Worm (Caenorhabditis elegans): ENCODE data around the gene F34H10.1.

Gene F34H10.1

ce11 chrX:9637700-9638099, 11.8 kb downstream of the F34H10.1 start (continued):
- TF ChIP-seq Y75B8A.6 (GFP tag; IDR thresholded peaks at IDR 0.05), result peak; percentile 71; the same call in 1 of the 2 replicates
- peak; percentile 94 for TF ChIP-seq pha-4 (GFP tag; IDR thresholded peaks at IDR 0.05)
- TF ChIP-seq pha-4 (tag; optimal IDR thresholded peaks at IDR 0.05), result no peak
- TF ChIP-seq ceh-20 (GFP tag; IDR thresholded peaks at IDR 0.05), result peak; percentile 60; the same call in 1 of the 2 replicates
- peak; percentile 19 for TF ChIP-seq dpl-1 (GFP tag; optimal IDR thresholded peaks at IDR 0.05)
- TF ChIP-seq lin-15B (tag; optimal IDR thresholded peaks at IDR 0.05), result no peak
- no peak for TF ChIP-seq unc-39 (tag; optimal IDR thresholded peaks at IDR 0.05)
- peak in 1 of 2 experiments; percentile 41 for TF ChIP-seq lsy-2 (tag; optimal IDR thresholded peaks at IDR 0.05)
- peak; percentile 81 for TF ChIP-seq lin-1 (GFP tag; IDR thresholded peaks at IDR 0.05)
- peak; percentile 76; the same call in 1 of the 2 replicates for TF ChIP-seq F44E2.7 (GFP tag; IDR thresholded peaks at IDR 0.05)
- peak; percentile 85 for TF ChIP-seq vab-7 (GFP tag; IDR thresholded peaks at IDR 0.05)
- TF ChIP-seq gei-8 (GFP tag; optimal IDR thresholded peaks at IDR 0.05), result peak; percentile 58
- TF ChIP-seq hlh-30 (tag; optimal IDR thresholded peaks at IDR 0.05; ENCODE audit: insufficient read depth), result no peak
- TF ChIP-seq daf-8 (GFP tag; IDR thresholded peaks at IDR 0.05), result no peak
- peak; percentile 85 for TF ChIP-seq mes-2 (tag; optimal IDR thresholded peaks at IDR 0.05; ENCODE audit: poor library complexity, severe bottlenecking)
- TF ChIP-seq attf-4 (tag; optimal IDR thresholded peaks at IDR 0.05), result no peak
- peak; percentile 5 for TF ChIP-seq hlh-11 (tag; optimal IDR thresholded peaks at IDR 0.05)
- TF ChIP-seq sdz-12 (GFP tag; optimal IDR thresholded peaks at IDR 0.05), result peak; percentile 61
- TF ChIP-seq Y48G9A.11 (GFP tag; IDR thresholded peaks at IDR 0.05), result peak; percentile 79
- no peak for TF ChIP-seq snpc-4 (tag; optimal IDR thresholded peaks at IDR 0.05)
- TF ChIP-seq ZK546.5 (tag; optimal IDR thresholded peaks at IDR 0.05), result no peak
- peak; percentile 72; the same call in 1 of the 2 replicates for TF ChIP-seq ZK337.2 (GFP tag; IDR thresholded peaks at IDR 0.05)
- no peak for TF ChIP-seq egl-27 (tag; optimal IDR thresholded peaks at IDR 0.05)
- no peak for TF ChIP-seq ztf-11 (tag; optimal IDR thresholded peaks at IDR 0.05)
- TF ChIP-seq lim-7 (GFP tag; IDR thresholded peaks at IDR 0.05), result peak; percentile 95
- TF ChIP-seq dmd-8 (GFP tag; IDR thresholded peaks at IDR 0.05), result peak; percentile 94
- TF ChIP-seq madf-9 (GFP tag; conservative IDR thresholded peaks at IDR 0.05), result peak; percentile 83
- no peak for TF ChIP-seq fkh-10 (GFP tag; optimal IDR thresholded peaks at IDR 0.05)
- TF ChIP-seq aly-2 (tag; optimal IDR thresholded peaks at IDR 0.05), result no peak
- no peak for TF ChIP-seq nhr-10 (tag; optimal IDR thresholded peaks at IDR 0.05)
- peak; percentile 48 for TF ChIP-seq zip-2 (tag; optimal IDR thresholded peaks at IDR 0.05)
- TF ChIP-seq pqm-1 (tag; optimal IDR thresholded peaks at IDR 0.05), result no peak

ce11 chrX:9638825-9639474, 13.0 kb downstream of the F34H10.1 start:
- peak; percentile 47 for TF ChIP-seq dve-1 (tag; optimal IDR thresholded peaks at IDR 0.05; ENCODE audit: insufficient read depth)
- TF ChIP-seq mdt-29 (GFP tag; IDR thresholded peaks at IDR 0.05), result no peak
- TF ChIP-seq hmg-1.1 (GFP tag; IDR thresholded peaks at IDR 0.05), result no peak
- no peak for TF ChIP-seq rbr-2 (tag; optimal IDR thresholded peaks at IDR 0.05)
- no peak for TF ChIP-seq aha-1 (tag)
- no peak for TF ChIP-seq nhr-237 (tag; optimal IDR thresholded peaks at IDR 0.05)
- TF ChIP-seq dmd-6 (GFP tag; IDR thresholded peaks at IDR 0.05), result no peak
- no peak for TF ChIP-seq ceh-20 (GFP tag; IDR thresholded peaks at IDR 0.05)
- TF ChIP-seq gei-8 (GFP tag; optimal IDR thresholded peaks at IDR 0.05), result no peak
- TF ChIP-seq ceh-28 (tag; optimal IDR thresholded peaks at IDR 0.05), result no peak
- TF ChIP-seq pqm-1 (tag; optimal IDR thresholded peaks at IDR 0.05), result peak; percentile 48
- TF ChIP-seq jun-1 (tag; optimal IDR thresholded peaks at IDR 0.05), result no peak
- TF ChIP-seq egl-27 (tag; optimal IDR thresholded peaks at IDR 0.05), result no peak
- no peak for TF ChIP-seq spr-1 (tag; optimal IDR thresholded peaks at IDR 0.05)
- TF ChIP-seq zfp-3 (GFP tag; conservative IDR thresholded peaks at IDR 0.05), result no peak
- TF ChIP-seq lin-29 (GFP tag; IDR thresholded peaks at IDR 0.05), result no peak
- no peak for TF ChIP-seq attf-4 (tag; optimal IDR thresholded peaks at IDR 0.05)
- TF ChIP-seq saeg-2 (GFP tag; IDR thresholded peaks at IDR 0.05), result no peak
- TF ChIP-seq egl-43 (GFP tag; IDR thresholded peaks at IDR 0.05), result no peak
- TF ChIP-seq madf-5 (GFP tag; IDR thresholded peaks at IDR 0.05), result no peak
- TF ChIP-seq hlh-11 (tag; optimal IDR thresholded peaks at IDR 0.05), result peak; percentile 42
- no peak for TF ChIP-seq nhr-41 (GFP tag; IDR thresholded peaks at IDR 0.05)
- no peak for TF ChIP-seq lim-7 (GFP tag; IDR thresholded peaks at IDR 0.05)
- TF ChIP-seq nhr-42 (GFP tag; IDR thresholded peaks at IDR 0.05), result 0 out of 2 replicates have a peak, but pooled peaks have one; percentile 29
- TF ChIP-seq daf-16 (GFP tag; optimal IDR thresholded peaks at IDR 0.05), result no peak
- TF ChIP-seq daf-16 (tag; optimal IDR thresholded peaks at IDR 0.05), result peak; percentile 89
- TF ChIP-seq ZK546.5 (tag; optimal IDR thresholded peaks at IDR 0.05), result no peak
